Worm (Caenorhabditis elegans): Measurements from ENCODE around the gene ZK666.1.

The ZK666.1 gene

DNA sequence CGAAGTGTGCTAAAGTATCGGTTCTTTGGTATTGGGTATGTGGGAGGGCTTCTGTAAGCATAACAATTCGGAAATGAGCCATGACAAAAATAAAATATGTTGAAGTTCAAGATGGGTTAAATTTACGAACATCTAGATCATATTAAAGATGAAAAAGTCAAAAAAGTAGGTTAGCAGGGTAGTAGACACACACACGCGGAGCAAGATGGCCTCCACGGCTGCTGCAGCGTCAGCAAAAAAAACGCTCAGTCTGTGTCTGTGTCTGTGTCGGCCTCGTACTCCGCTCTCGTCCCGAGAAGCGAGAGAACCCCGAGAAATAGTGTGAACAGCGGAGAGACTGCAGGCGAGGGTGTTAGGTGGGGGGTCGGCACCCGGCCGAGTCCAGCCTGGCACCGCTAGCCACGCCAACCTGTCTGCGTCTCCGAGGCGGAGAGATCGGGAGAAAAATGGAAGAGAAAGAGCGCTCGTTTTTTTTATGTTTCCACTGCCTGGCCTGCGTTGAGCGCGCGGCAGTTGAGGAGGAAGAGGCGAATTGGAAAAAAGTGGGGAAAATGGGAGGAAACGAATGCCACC, 31.4 kb upstream of the ZK666.1 start, which contains the start of gene myrf-1 (continued):
- TF ChIP-seq ceh-48 (tag; optimal IDR thresholded peaks at IDR 0.05) (no peak), unc-3 (GFP tag; conservative IDR thresholded peaks at IDR 0.05) (no peak), unc-3 (tag; optimal IDR thresholded peaks at IDR 0.05) (no peak), ceh-9 (tag; optimal IDR thresholded peaks at IDR 0.05) (no peak), ceh-2 (tag; optimal IDR thresholded peaks at IDR 0.05) (peak; percentile 45), syd-9 (tag; optimal IDR thresholded peaks at IDR 0.05) (peak; percentile 70), ref-2 (tag; optimal IDR thresholded peaks at IDR 0.05) (peak; percentile 87), nhr-11 (tag; optimal IDR thresholded peaks at IDR 0.05) (no peak), hlh-30 (tag; optimal IDR thresholded peaks at IDR 0.05; ENCODE audit: insufficient read depth) (peak; percentile 55), pat-9 (tag; optimal IDR thresholded peaks at IDR 0.05) (no peak), elt-4 (tag; optimal IDR thresholded peaks at IDR 0.05) (no peak), dve-1 (tag; optimal IDR thresholded peaks at IDR 0.05) (peak; percentile 18), eyg-1 (tag; optimal IDR thresholded peaks at IDR 0.05) (no peak), sox-4 (tag; optimal IDR thresholded peaks at IDR 0.05) (no peak), pha-2 (tag; optimal IDR thresholded peaks at IDR 0.05) (no peak), tbx-7 (tag; optimal IDR thresholded peaks at IDR 0.05) (peak; percentile 35), fkh-6 (tag; optimal IDR thresholded peaks at IDR 0.05) (peak; percentile 59), C38D4.7 (GFP tag; optimal IDR thresholded peaks at IDR 0.05) (no peak), ets-4 (tag; optimal IDR thresholded peaks at IDR 0.05) (peak; percentile 56), ceh-19 (GFP tag; optimal IDR thresholded peaks at IDR 0.05) (peak; percentile 58), odd-2 (tag; optimal IDR thresholded peaks at IDR 0.05) (no peak), ceh-14 (tag; optimal IDR thresholded peaks at IDR 0.05) (peak; percentile 41), T23F11.4 (GFP tag; optimal IDR thresholded peaks at IDR 0.05) (no peak), unc-55 (GFP tag; optimal IDR thresholded peaks at IDR 0.05) (peak; percentile 15), hlh-6 (tag; optimal IDR thresholded peaks at IDR 0.05) (no peak), rnt-1 (tag; optimal IDR thresholded peaks at IDR 0.05) (peak; percentile 35), dmd-4 (tag; optimal IDR thresholded peaks at IDR 0.05; ENCODE audit: borderline replicate concordance) (no peak), unc-42 (tag; optimal IDR thresholded peaks at IDR 0.05) (peak; percentile 70), nhr-232 (tag; optimal IDR thresholded peaks at IDR 0.05) (peak; percentile 40), npax-4 (tag; optimal IDR thresholded peaks at IDR 0.05) (no peak), F13H6.1 (tag; optimal IDR thresholded peaks at IDR 0.05) (peak; percentile 77), tbx-2 (tag; optimal IDR thresholded peaks at IDR 0.05) (peak; percentile 94), ceh-34 (tag; optimal IDR thresholded peaks at IDR 0.05) (peak; percentile 86)

DNA sequence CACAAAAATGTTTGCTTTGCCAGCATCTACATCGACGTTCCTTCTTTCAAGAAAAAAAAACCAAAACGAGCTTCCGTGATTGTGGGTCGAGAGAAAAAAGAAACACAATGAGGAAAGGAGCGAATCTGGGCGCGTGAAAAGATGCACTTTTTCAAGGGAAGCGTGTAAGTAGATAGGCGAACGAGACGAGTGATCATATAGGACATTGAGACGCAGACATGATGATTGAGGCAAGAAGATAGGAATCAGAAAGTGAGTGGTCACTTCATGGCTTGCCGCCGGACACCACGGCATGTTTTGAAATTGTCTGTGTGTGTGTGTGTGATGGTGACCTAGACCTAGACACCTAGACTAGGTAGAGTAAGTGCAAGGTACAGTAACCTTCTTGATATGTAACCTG, 30.4 kb upstream of the ZK666.1 start:
- peak; percentile 3 for TF ChIP-seq F13H6.1 (tag; optimal IDR thresholded peaks at IDR 0.05)
- TF ChIP-seq nhr-232 (tag; optimal IDR thresholded peaks at IDR 0.05): no peak
- TF ChIP-seq ttx-3 (tag; optimal IDR thresholded peaks at IDR 0.05): no peak
- no peak for TF ChIP-seq ahr-1 (tag; optimal IDR thresholded peaks at IDR 0.05)
- no peak for TF ChIP-seq hlh-13 (GFP tag; optimal IDR thresholded peaks at IDR 0.05)
- TF ChIP-seq rnt-1 (tag; optimal IDR thresholded peaks at IDR 0.05): peak; percentile 44
- TF ChIP-seq C38D4.7 (GFP tag; optimal IDR thresholded peaks at IDR 0.05): no peak
- no peak for TF ChIP-seq gmeb-2 (tag; optimal IDR thresholded peaks at IDR 0.05)
- no peak for TF ChIP-seq fax-1 (tag; optimal IDR thresholded peaks at IDR 0.05)
- TF ChIP-seq ceh-31 (tag; optimal IDR thresholded peaks at IDR 0.05): peak; percentile 28
- TF ChIP-seq sox-4 (tag; optimal IDR thresholded peaks at IDR 0.05): no peak
- TF ChIP-seq elt-4 (tag; optimal IDR thresholded peaks at IDR 0.05): no peak
- TF ChIP-seq hlh-30 (tag; optimal IDR thresholded peaks at IDR 0.05; ENCODE audit: insufficient read depth): no peak
- peak; percentile 22 for TF ChIP-seq ceh-18 (tag; optimal IDR thresholded peaks at IDR 0.05)
- TF ChIP-seq ceh-14 (tag; optimal IDR thresholded peaks at IDR 0.05): no peak
- TF ChIP-seq madf-2 (tag; optimal IDR thresholded peaks at IDR 0.05): no peak
- TF ChIP-seq nhr-11 (tag; optimal IDR thresholded peaks at IDR 0.05): no peak
- no peak for TF ChIP-seq dve-1 (tag; optimal IDR thresholded peaks at IDR 0.05)
- TF ChIP-seq lin-11 (tag; optimal IDR thresholded peaks at IDR 0.05): no peak
- no peak for TF ChIP-seq ceh-45 (GFP tag; IDR thresholded peaks at IDR 0.05)
- TF ChIP-seq K09A11.1 (tag; optimal IDR thresholded peaks at IDR 0.05; ENCODE audit: insufficient read depth): no peak
- TF ChIP-seq hlh-6 (tag; optimal IDR thresholded peaks at IDR 0.05): no peak
- TF ChIP-seq pag-3 (tag; optimal IDR thresholded peaks at IDR 0.05; ENCODE audit: borderline replicate concordance): no peak
- peak; percentile 25 for TF ChIP-seq nfya-1 (tag; optimal IDR thresholded peaks at IDR 0.05)
- no peak for TF ChIP-seq ceh-30 (tag; optimal IDR thresholded peaks at IDR 0.05)
- TF ChIP-seq zip-5 (tag; optimal IDR thresholded peaks at IDR 0.05): no peak
- no peak for TF ChIP-seq ceh-48 (tag; optimal IDR thresholded peaks at IDR 0.05)
- no peak for TF ChIP-seq ceh-6 (GFP tag; optimal IDR thresholded peaks at IDR 0.05)
- TF ChIP-seq unc-55 (GFP tag; optimal IDR thresholded peaks at IDR 0.05): no peak

Data from whole organism, late embryonic.